Worm (Caenorhabditis elegans) whole organism, L4 larva: Measurements from ENCODE around the gene nhx-4.

Experiments
- fkh-10 ChIP-seq: fragments of 150-350 bp; optimal IDR thresholded peaks from 2 replicates; lab custom pipeline; 2014; ENCODE audit warnings: missing biosample characterization, missing genetic modification reagents, missing genetic modification characterization
- mdl-1 ChIP-seq, 2 experiments: fragments of 150-350 bp in 1 of 2; sonication (generic microtip) in 1 of 2; optimal IDR thresholded peaks; 2 replicates each; lab custom pipeline; 2014 to 2017; ENCODE audit warnings: missing biosample characterization in 2 of 2, missing genetic modification characterization in 2 of 2
- mes-2 ChIP-seq: sonication (generic microtip); optimal IDR thresholded peaks from 2 replicates; lab custom pipeline; 2016; ENCODE audit warnings: missing genotype, mild to moderate bottlenecking, missing genetic modification characterization, missing compliant biosample characterization; ENCODE audit not compliant: poor library complexity, severe bottlenecking
- nhr-41 ChIP-seq: fragments of 200-800 bp; sonication (Bioruptor generic); IDR thresholded peaks from 2 replicates; pipeline ENCODE4 v1.3.6; 2022; ENCODE audit warnings: missing genetic modification reagents, missing genetic modification characterization, missing compliant biosample characterization
- nhr-77 ChIP-seq: fragments of 150-350 bp; optimal IDR thresholded peaks from 2 replicates; lab custom pipeline; 2014; ENCODE audit warnings: missing biosample characterization, missing genetic modification characterization
- pha-4 ChIP-seq, 2 experiments: fragments of 150-350 bp in 1 of 2; fragments of 200-800 bp in 1 of 2; sonication (Bioruptor generic) in 1 of 2; IDR thresholded peaks in 1 of 2; optimal IDR thresholded peaks in 1 of 2; 2 replicates each; pipeline versions ENCODE4 v1.3.6 to Lab custom; 2014 to 2022; ENCODE audit warnings: missing genetic modification characterization in 2 of 2, missing genetic modification reagents in 2 of 2, missing biosample characterization in 1 of 2, missing compliant biosample characterization in 1 of 2
- snpc-1.2 ChIP-seq: fragments of 200-800 bp; sonication (Bioruptor generic); IDR thresholded peaks from 2 replicates; pipeline ENCODE4 v1.3.6; 2022; ENCODE audit warnings: missing genetic modification reagents, missing genetic modification characterization, missing compliant biosample characterization
- snpc-4 ChIP-seq: fragments of 150-350 bp; optimal IDR thresholded peaks from 2 replicates; lab custom pipeline; 2014; ENCODE audit warnings: missing biosample characterization, missing genetic modification characterization
- unc-130 ChIP-seq: sonication (generic microtip); optimal IDR thresholded peaks from 2 replicates; lab custom pipeline; 2016; ENCODE audit warnings: missing genetic modification reagents, missing genetic modification characterization, missing compliant biosample characterization

DNA sequence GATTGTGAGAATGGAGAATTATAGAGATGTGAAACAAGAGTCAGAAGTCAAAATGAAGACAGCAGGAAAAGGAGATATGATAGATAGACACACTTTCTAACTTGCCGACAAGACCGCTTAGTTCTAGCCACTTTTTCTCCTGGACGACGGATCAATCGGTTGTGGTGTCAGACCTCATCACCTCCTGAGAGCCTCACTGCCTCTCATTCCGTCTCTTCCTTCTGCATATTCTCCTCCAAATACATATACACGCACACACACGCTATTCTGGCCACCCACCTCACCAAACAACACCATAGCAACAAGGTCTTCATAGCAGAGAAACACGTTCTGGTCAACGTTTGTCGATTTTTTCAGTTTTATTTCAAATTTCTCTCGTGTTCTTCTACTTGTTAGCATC, 53.0 kb downstream of the nhx-4 start, which contains the start of gene F01E11.3:
- no peak for TF ChIP-seq snpc-4 (tag; lab: Kevin White, UChicago)
- no peak for TF ChIP-seq nhr-41 (GFP tag; lab: Robert Waterston, UW)
- TF ChIP-seq fkh-10 (GFP tag; lab: Kevin White, UChicago), result no peak
- TF ChIP-seq snpc-1.2 (GFP tag; lab: Robert Waterston, UW), result no peak
- TF ChIP-seq mdl-1 (tag; optimal IDR thresholded peaks at IDR 0.05; lab: Kevin White, UChicago), result no peak
- no peak for TF ChIP-seq pha-4 (GFP tag; IDR thresholded peaks at IDR 0.05; lab: Robert Waterston, UW)
- TF ChIP-seq pha-4 (tag; optimal IDR thresholded peaks at IDR 0.05; lab: Kevin White, UChicago), result no peak
- no peak for TF ChIP-seq unc-130 (GFP tag; lab: Kevin White, UChicago)
- TF ChIP-seq nhr-77 (tag; lab: Kevin White, UChicago), result no peak
- no peak for TF ChIP-seq mes-2 (tag; lab: Kevin White, UChicago)
